Worm (Caenorhabditis elegans) whole organism, young adult: ENCODE measurements around the gene ech-5.

Experiments
- F57C9.4 ChIP-seq: sonication (generic microtip); optimal IDR thresholded peaks from 2 replicates; lab custom pipeline; 2017; ENCODE audit warnings: mild to moderate bottlenecking, missing genetic modification characterization, missing compliant biosample characterization
- K11D2.4 ChIP-seq: fragments of 200-800 bp; sonication (Bioruptor generic); IDR thresholded peaks from 2 replicates; pipeline ENCODE4 v1.3.6; 2022; ENCODE audit warnings: missing genetic modification reagents, missing genetic modification characterization, missing compliant biosample characterization
- ama-1 ChIP-seq, 3 experiments: fragments of 150-350 bp in 1 of 3; sonication (generic microtip) in 2 of 3; optimal IDR thresholded peaks; 2 replicates each; lab custom pipeline; 2014 to 2018; ENCODE audit warnings: missing biosample characterization in 2 of 3, missing genetic modification characterization in 2 of 3, missing genetic modification reagents in 2 of 3
- cebp-2 ChIP-seq: fragments of 200-800 bp; sonication (Bioruptor generic); IDR thresholded peaks from 2 replicates; pipeline ENCODE4 v1.3.6; 2022; ENCODE audit warnings: missing genetic modification characterization, missing compliant biosample characterization
- ceh-100 ChIP-seq: fragments of 200-800 bp; sonication (Bioruptor generic); IDR thresholded peaks from 2 replicates; pipeline ENCODE4 v1.3.6; 2022; ENCODE audit warnings: missing genetic modification reagents, missing genetic modification characterization, missing compliant biosample characterization
- egl-44 ChIP-seq: fragments of 200-800 bp; sonication (Bioruptor generic); IDR thresholded peaks from 2 replicates; pipeline ENCODE4 v1.3.6; 2022; ENCODE audit warnings: missing genetic modification reagents, missing genetic modification characterization, missing compliant biosample characterization
- lsl-1 ChIP-seq: fragments of 200-800 bp; sonication (Bioruptor generic); optimal IDR thresholded peaks from 2 replicates; lab custom pipeline; 2018; ENCODE audit warnings: mild to moderate bottlenecking, missing genetic modification characterization, moderate library complexity, missing compliant biosample characterization
- nfya-1 ChIP-seq: sonication (generic microtip); optimal IDR thresholded peaks from 2 replicates; lab custom pipeline; 2017; ENCODE audit warnings: antibody characterized with exemption, missing compliant biosample characterization, missing genetic modification characterization, borderline replicate concordance; ENCODE audit not compliant: insufficient read depth
- snpc-4 ChIP-seq, 5 experiments: fragments of 150-350 bp in 1 of 5; sonication (generic microtip) in 4 of 5; optimal IDR thresholded peaks; 2 replicates each; lab custom pipeline; 2014 to 2018; ENCODE audit warnings: missing genetic modification characterization in 5 of 5, missing biosample characterization in 3 of 5, antibody characterized with exemption in 2 of 5, mild to moderate bottlenecking in 2 of 5, missing compliant biosample characterization in 2 of 5, missing genotype in 2 of 5, moderate library complexity in 2 of 5, missing genetic modification reagents in 1 of 5
- unc-130 ChIP-seq: sonication (generic microtip); optimal IDR thresholded peaks from 2 replicates; lab custom pipeline; 2016; ENCODE audit warnings: missing genetic modification reagents, missing genetic modification characterization, missing compliant biosample characterization
- unc-62 ChIP-seq: fragments of 150-350 bp; optimal IDR thresholded peaks from 2 replicates; lab custom pipeline; 2014; ENCODE audit warnings: missing biosample characterization, missing genetic modification reagents, missing genetic modification characterization
- ztf-18 ChIP-seq: sonication (generic microtip); optimal IDR thresholded peaks from 2 replicates; lab custom pipeline; 2016; ENCODE audit warnings: missing genotype, mild to moderate bottlenecking, missing genetic modification characterization, missing compliant biosample characterization

DNA sequence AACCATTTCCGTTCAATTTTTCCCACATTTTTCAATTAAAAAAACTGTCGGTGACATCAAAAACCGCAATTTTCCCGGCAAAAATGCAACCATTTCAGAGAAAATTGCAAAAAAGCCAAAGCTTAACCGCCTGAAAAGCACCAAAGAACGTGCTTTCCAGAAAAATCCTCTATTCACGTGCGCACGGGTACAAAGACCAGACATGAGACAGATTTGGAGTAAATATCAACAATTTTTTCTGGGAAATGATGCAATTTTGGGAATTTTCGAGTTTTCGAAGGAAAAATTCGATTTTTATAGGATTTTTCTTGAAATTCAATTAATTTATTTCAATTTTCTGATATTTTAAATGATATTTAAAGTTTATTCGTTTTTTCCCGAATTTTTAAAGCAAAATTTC, 32.3 kb downstream of the ech-5 start:
- no peak for TF ChIP-seq unc-62 (GFP tag; lab: Kevin White, UChicago)
- TF ChIP-seq lsl-1, result no peak
- no peak for TF ChIP-seq F57C9.4 (tag; lab: Kevin White, UChicago)
- no peak for TF ChIP-seq ztf-18 (tag; lab: Kevin White, UChicago)
- TF ChIP-seq snpc-4 (GFP tag; optimal IDR thresholded peaks at IDR 0.05; lab: Kevin White, UChicago), result no peak
- TF ChIP-seq snpc-4 (tag; optimal IDR thresholded peaks at IDR 0.05; lab: Kevin White, UChicago), result no peak
- TF ChIP-seq nfya-1 (tag; lab: Kevin White, UChicago), result no peak
- TF ChIP-seq ceh-100 (GFP tag; lab: Robert Waterston, UW), result no peak
- no peak for TF ChIP-seq egl-44 (GFP tag; lab: Robert Waterston, UW)
- no peak for TF ChIP-seq K11D2.4 (GFP tag; lab: Robert Waterston, UW)
- no peak for TF ChIP-seq ama-1 (optimal IDR thresholded peaks at IDR 0.05; lab: Kevin White, UChicago)
- TF ChIP-seq ama-1 (GFP tag; optimal IDR thresholded peaks at IDR 0.05; lab: Kevin White, UChicago), result no peak
- no peak for TF ChIP-seq unc-130
- no peak for TF ChIP-seq cebp-2 (GFP tag; lab: Robert Waterston, UW)
